Fruit fly (Drosophila melanogaster) whole organism, embryonic: Measurements from ENCODE around the gene CG16772.

Source experiments
- B-H2 ChIP-seq: fragments of 200-800 bp; sonication (Bioruptor generic); optimal IDR thresholded peaks from 2 replicates; lab custom pipeline; 2018; ENCODE audit warnings: missing biosample characterization, mild to moderate bottlenecking, missing genetic modification characterization
- Blimp-1 ChIP-seq: fragments of 200-800 bp; sonication (Bioruptor generic); optimal IDR thresholded peaks from 3 replicates; lab custom pipeline; 2018; ENCODE audit warnings: missing biosample characterization, missing genetic modification characterization, mild to moderate bottlenecking, moderate library complexity, missing genetic modification reagents
- CG10431 ChIP-seq: fragments of 200-800 bp; sonication (Bioruptor generic); optimal IDR thresholded peaks from 3 replicates; lab custom pipeline; 2018; ENCODE audit warnings: missing biosample characterization, mild to moderate bottlenecking, missing genetic modification characterization
- CG10462 ChIP-seq: fragments of 200-800 bp; sonication (Bioruptor generic); optimal IDR thresholded peaks from 2 replicates; lab custom pipeline; 2016; ENCODE audit warnings: missing biosample characterization, missing genetic modification characterization
- CG10979 ChIP-seq: fragments of 200-800 bp; sonication (Bioruptor generic); optimal IDR thresholded peaks from 2 replicates; lab custom pipeline; 2018; ENCODE audit warnings: missing biosample characterization, mild to moderate bottlenecking, missing genetic modification characterization, moderate library complexity
- CG12219 ChIP-seq: fragments of 200-800 bp; sonication (Bioruptor generic); optimal IDR thresholded peaks from 3 replicates; lab custom pipeline; 2018; ENCODE audit warnings: missing biosample characterization, mild to moderate bottlenecking, missing genetic modification characterization
- CG13287 ChIP-seq: fragments of 200-800 bp; sonication (Bioruptor generic); IDR thresholded peaks from 2 replicates; pipeline ENCODE4 v1.3.6; 2022; ENCODE audit warnings: missing biosample characterization, missing genetic modification characterization; ENCODE audit not compliant: partially characterized antibody
- CG13424 ChIP-seq: fragments of 200-800 bp; sonication (Bioruptor generic); optimal IDR thresholded peaks from 2 replicates; lab custom pipeline; 2019; ENCODE audit warnings: missing biosample characterization, mild to moderate bottlenecking, missing genetic modification characterization, moderate library complexity
- CG3163 ChIP-seq: fragments of 200-800 bp; sonication (Bioruptor generic); optimal IDR thresholded peaks from 3 replicates; lab custom pipeline; 2016; ENCODE audit warnings: missing biosample characterization, missing genetic modification characterization
- CG33213 ChIP-seq: fragments of 200-800 bp; sonication (Bioruptor generic); optimal IDR thresholded peaks from 3 replicates; lab custom pipeline; 2016; ENCODE audit warnings: missing biosample characterization, missing genetic modification characterization
- CG42726 ChIP-seq: fragments of 200-800 bp; sonication (Bioruptor generic); IDR thresholded peaks from 2 replicates; pipeline ENCODE4 v1.3.6; 2022; ENCODE audit warnings: missing biosample characterization, missing genetic modification characterization; ENCODE audit not compliant: partially characterized antibody
- CG4820 ChIP-seq: fragments of 200-800 bp; sonication (Bioruptor generic); optimal IDR thresholded peaks from 3 replicates; lab custom pipeline; 2016; ENCODE audit warnings: missing biosample characterization, missing genetic modification characterization
- CG5180 ChIP-seq: fragments of 200-800 bp; sonication (Bioruptor generic); optimal IDR thresholded peaks from 3 replicates; lab custom pipeline; 2017; ENCODE audit warnings: missing biosample characterization, missing genetic modification characterization, mild to moderate bottlenecking, moderate library complexity, missing genetic modification reagents
- CG6175 ChIP-seq: fragments of 200-800 bp; sonication (Bioruptor generic); IDR thresholded peaks from 3 replicates; pipeline ENCODE4 v1.3.6; 2022; ENCODE audit warnings: missing biosample characterization, missing genetic modification characterization
- CG8478 ChIP-seq: fragments of >200 bp; optimal IDR thresholded peaks from 2 replicates; lab custom pipeline; 2018
- CG8765 ChIP-seq: fragments of 200-800 bp; sonication (Bioruptor generic); IDR thresholded peaks from 2 replicates; pipeline ENCODE4 v1.3.6; 2022; ENCODE audit warnings: missing biosample characterization, missing genetic modification characterization
- CG9437 ChIP-seq: fragments of 200-800 bp; sonication (Bioruptor generic); optimal IDR thresholded peaks from 2 replicates; lab custom pipeline; 2018; ENCODE audit warnings: missing biosample characterization, mild to moderate bottlenecking, missing genetic modification characterization
- Drgx ChIP-seq: fragments of 200-800 bp; sonication (Bioruptor generic); IDR thresholded peaks from 2 replicates; pipeline ENCODE4 v1.3.6; 2022; ENCODE audit warnings: missing biosample characterization, missing genetic modification characterization
- ERR ChIP-seq: fragments of 200-800 bp; sonication (Bioruptor generic); optimal IDR thresholded peaks from 2 replicates; lab custom pipeline; 2016; ENCODE audit warnings: missing biosample characterization, missing genetic modification characterization
- Eip74EF ChIP-seq, 2 experiments: fragments of 200-800 bp in 1 of 2; fragments of >200 bp in 1 of 2; sonication (Bioruptor generic) in 1 of 2; optimal IDR thresholded peaks; 2 replicates each; lab custom pipeline; 2017 to 2019; ENCODE audit warnings: missing biosample characterization in 2 of 2, missing genetic modification characterization in 2 of 2, mild to moderate bottlenecking in 1 of 2, moderate library complexity in 1 of 2
- Ets97D ChIP-seq: fragments of 200-800 bp; sonication (Bioruptor generic); optimal IDR thresholded peaks from 3 replicates; lab custom pipeline; 2016; ENCODE audit warnings: missing biosample characterization, missing genetic modification characterization
- HmgD ChIP-seq: fragments of 200-800 bp; sonication (Bioruptor generic); optimal IDR thresholded peaks from 3 replicates; lab custom pipeline; 2016; ENCODE audit warnings: missing biosample characterization, missing genetic modification characterization
- Jarid2 ChIP-seq: fragments of 200-800 bp; sonication (Bioruptor generic); optimal IDR thresholded peaks from 3 replicates; lab custom pipeline; 2017; ENCODE audit warnings: mild to moderate bottlenecking, missing biosample characterization, missing genetic modification reagents, missing genetic modification characterization
- MESR4 ChIP-seq: fragments of 200-800 bp; sonication (Bioruptor generic); optimal IDR thresholded peaks from 2 replicates; lab custom pipeline; 2018; ENCODE audit warnings: missing biosample characterization, mild to moderate bottlenecking, missing genetic modification characterization, moderate library complexity
- MTF-1 ChIP-seq: fragments of 200-800 bp; sonication (Bioruptor generic); optimal IDR thresholded peaks from 2 replicates; lab custom pipeline; 2018; ENCODE audit warnings: missing biosample characterization, mild to moderate bottlenecking, missing genetic modification characterization, borderline replicate concordance
- Pdp1 ChIP-seq, 2 experiments: fragments of 200-800 bp; sonication (Bioruptor generic); optimal IDR thresholded peaks; 3 replicates each; lab custom pipeline; 2016; ENCODE audit warnings: missing biosample characterization in 2 of 2, missing genetic modification characterization in 2 of 2, mild to moderate bottlenecking in 1 of 2, moderate library complexity in 1 of 2
- TFAM ChIP-seq: fragments of 200-800 bp; sonication (Bioruptor generic); optimal IDR thresholded peaks from 2 replicates; lab custom pipeline; 2017; ENCODE audit warnings: missing biosample characterization, missing genetic modification characterization, inconsistent platforms
- Taf1 ChIP-seq: fragments of 200-800 bp; sonication (Bioruptor generic); IDR thresholded peaks from 2 replicates; pipeline ENCODE4 v1.3.6; 2022; ENCODE audit warnings: missing biosample characterization, missing genetic modification characterization
- Trl ChIP-seq, 3 experiments: fragments of >200 bp in 2 of 3; fragments of 200-800 bp in 1 of 3; sonication (Bioruptor generic) in 1 of 3; optimal IDR thresholded peaks; 2 replicates in 1 of 3; 3 replicates in 2 of 3; lab custom pipeline; 2016 to 2017; ENCODE audit warnings: missing biosample characterization in 1 of 3, missing genetic modification characterization in 1 of 3
- abd-A ChIP-seq: fragments of 200-800 bp; sonication (Bioruptor generic); optimal IDR thresholded peaks from 3 replicates; lab custom pipeline; 2019; ENCODE audit warnings: missing biosample characterization, mild to moderate bottlenecking, missing genetic modification characterization, moderate library complexity
- bbx ChIP-seq: fragments of 200-800 bp; sonication (Bioruptor generic); IDR thresholded peaks from 2 replicates; pipeline ENCODE4 v1.3.6; 2022; ENCODE audit warnings: missing biosample characterization, missing genetic modification characterization; ENCODE audit not compliant: partially characterized antibody
- bowl ChIP-seq: fragments of 200-800 bp; sonication (Bioruptor generic); IDR thresholded peaks from 2 replicates; pipeline ENCODE4 v1.3.6; 2022; ENCODE audit warnings: missing biosample characterization, missing genetic modification characterization
- bsh ChIP-seq, 2 experiments: fragments of 200-800 bp; sonication (Bioruptor generic); optimal IDR thresholded peaks; 2 replicates each; lab custom pipeline; 2017 to 2018; ENCODE audit warnings: mild to moderate bottlenecking in 2 of 2, missing biosample characterization in 2 of 2, missing genetic modification characterization in 2 of 2, moderate library complexity in 1 of 2
- chif ChIP-seq, 2 experiments: fragments of 200-800 bp; sonication (Bioruptor generic); optimal IDR thresholded peaks; 3 replicates each; lab custom pipeline; 2016; ENCODE audit warnings: missing biosample characterization in 2 of 2, missing genetic modification characterization in 2 of 2
- chinmo ChIP-seq: fragments of 200-800 bp; sonication (Bioruptor generic); IDR thresholded peaks from 4 replicates; pipeline ENCODE4 v1.3.6; 2022; ENCODE audit warnings: missing biosample characterization, missing genetic modification characterization; ENCODE audit not compliant: partially characterized antibody
- fd64A ChIP-seq: fragments of 200-800 bp; sonication (Bioruptor generic); optimal IDR thresholded peaks from 3 replicates; lab custom pipeline; 2018; ENCODE audit warnings: missing biosample characterization, mild to moderate bottlenecking, missing genetic modification characterization
- gce ChIP-seq: fragments of 200-800 bp; sonication (Bioruptor generic); IDR thresholded peaks from 3 replicates; pipeline ENCODE4 v1.3.6; 2022; ENCODE audit warnings: missing biosample characterization, missing genetic modification characterization
- jumu ChIP-seq: fragments of 200-800 bp; sonication (Bioruptor generic); optimal IDR thresholded peaks from 3 replicates; lab custom pipeline; 2016; ENCODE audit warnings: missing biosample characterization, missing genetic modification characterization
- mld ChIP-seq: fragments of 200-800 bp; sonication (Bioruptor generic); IDR thresholded peaks from 3 replicates; pipeline ENCODE4 v1.3.6; 2022; ENCODE audit warnings: missing biosample characterization, missing genetic modification characterization; ENCODE audit not compliant: partially characterized antibody
- nerfin-1 ChIP-seq: fragments of 200-800 bp; sonication (Bioruptor generic); optimal IDR thresholded peaks from 3 replicates; lab custom pipeline; 2019; ENCODE audit warnings: missing biosample characterization, mild to moderate bottlenecking, missing genetic modification characterization, moderate library complexity
- phol ChIP-seq: fragments of 200-800 bp; sonication (Bioruptor generic); optimal IDR thresholded peaks from 3 replicates; lab custom pipeline; 2018; ENCODE audit warnings: missing biosample characterization, mild to moderate bottlenecking, missing genetic modification characterization, moderate library complexity
- pzg ChIP-seq: fragments of 200-800 bp; sonication (Bioruptor generic); optimal IDR thresholded peaks from 3 replicates; lab custom pipeline; 2018; ENCODE audit warnings: missing biosample characterization, mild to moderate bottlenecking, missing genetic modification characterization, moderate library complexity
- salm ChIP-seq: fragments of 200-800 bp; sonication (Bioruptor generic); optimal IDR thresholded peaks from 2 replicates; lab custom pipeline; 2018; ENCODE audit warnings: missing biosample characterization, mild to moderate bottlenecking, missing genetic modification characterization
- scrt ChIP-seq: fragments of 200-800 bp; sonication (Bioruptor generic); optimal IDR thresholded peaks from 2 replicates; lab custom pipeline; 2018; ENCODE audit warnings: missing biosample characterization, mild to moderate bottlenecking, missing genetic modification characterization, moderate library complexity
- sim ChIP-seq: fragments of 200-800 bp; sonication (Bioruptor generic); IDR thresholded peaks from 2 replicates; pipeline ENCODE4 v1.3.6; 2022; ENCODE audit warnings: missing biosample characterization, missing genetic modification characterization
- toy ChIP-seq: fragments of 200-800 bp; sonication (Bioruptor generic); IDR thresholded peaks from 2 replicates; pipeline ENCODE4 v1.3.6; 2022; ENCODE audit warnings: missing biosample characterization, missing genetic modification characterization
- unc-4 ChIP-seq: fragments of 200-800 bp; sonication (Bioruptor generic); IDR thresholded peaks from 2 replicates; pipeline ENCODE4 v1.3.6; 2022; ENCODE audit warnings: missing biosample characterization, missing genetic modification characterization; ENCODE audit not compliant: partially characterized antibody

CG16772 gene

dm6 chr2L:19916982-19917381 lies 45.5 kb upstream of the CG16772 start:
- TF ChIP-seq bsh (GFP tag; optimal IDR thresholded peaks at IDR 0.05; lab: Kevin White, UChicago) (no peak), Trl (optimal IDR thresholded peaks at IDR 0.05; lab: Kevin White, UChicago) (peak; percentile 47 to 54), Trl (GFP tag; optimal IDR thresholded peaks at IDR 0.05; lab: Kevin White, UChicago) (no peak), Ets97D (GFP tag; lab: Kevin White, UChicago) (no peak), salm (no peak), CG33213 (GFP tag; lab: Kevin White, UChicago) (no peak), bbx (no peak), jumu (no peak), phol (tag; lab: Kevin White, UChicago) (no peak), chinmo (0 out of 4 replicates have a peak, but pooled peaks have one; percentile 54), CG9437 (no peak), CG5180 (GFP tag; lab: Kevin White, UChicago) (peak; percentile 68), nerfin-1 (tag; lab: Kevin White, UChicago) (peak; percentile 6), CG4820 (GFP tag; lab: Kevin White, UChicago) (no peak), CG13287 (GFP tag; lab: Robert Waterston, UW) (0 out of 2 replicates have a peak, but pooled peaks have one; percentile 12), ERR (GFP tag; lab: Kevin White, UChicago) (no peak), CG8478 (lab: Kevin White, UChicago) (no peak), CG6175 (no peak), gce (GFP tag; lab: Robert Waterston, UW) (no peak), scrt (peak; percentile 89), unc-4 (GFP tag; lab: Robert Waterston, UW) (0 out of 2 replicates have a peak, but pooled peaks have one; percentile 13), Drgx (GFP tag; lab: Robert Waterston, UW) (no peak), toy (GFP tag; lab: Robert Waterston, UW) (no peak), CG8765 (GFP tag; lab: Robert Waterston, UW) (no peak), pzg (GFP tag; lab: Kevin White, UChicago) (no peak), MESR4 (GFP tag; lab: Kevin White, UChicago) (no peak), Taf1 (GFP tag; lab: Robert Waterston, UW) (no peak), CG3163 (GFP tag; lab: Kevin White, UChicago) (peak; percentile 83)

dm6 chr2L:19917860-19918259 lies 44.6 kb upstream of the CG16772 start:
- TF ChIP-seq CG10431 (no peak), chif (GFP tag; optimal IDR thresholded peaks at IDR 0.05; lab: Kevin White, UChicago) (no peak), CG13424 (tag; lab: Kevin White, UChicago) (no peak), CG10979 (tag; lab: Kevin White, UChicago) (no peak), CG12219 (GFP tag; lab: Kevin White, UChicago) (no peak), abd-A (tag; lab: Kevin White, UChicago) (no peak), CG5180 (GFP tag; lab: Kevin White, UChicago) (peak; percentile 89), chinmo (0 out of 4 replicates have a peak, but pooled peaks have one; percentile 12), fd64A (GFP tag; lab: Kevin White, UChicago) (no peak), MTF-1 (GFP tag; lab: Kevin White, UChicago) (peak; percentile 60), bowl (GFP tag; lab: Robert Waterston, UW) (no peak), Trl (optimal IDR thresholded peaks at IDR 0.05; lab: Kevin White, UChicago) (peak; percentile 10 to 59), Trl (GFP tag; optimal IDR thresholded peaks at IDR 0.05; lab: Kevin White, UChicago) (no peak), sim (GFP tag; lab: Robert Waterston, UW) (no peak), Jarid2 (GFP tag; lab: Kevin White, UChicago) (peak; percentile 13), CG3163 (GFP tag; lab: Kevin White, UChicago) (peak; percentile 90), Blimp-1 (GFP tag; lab: Kevin White, UChicago) (peak; percentile 53), Pdp1 (GFP tag; optimal IDR thresholded peaks at IDR 0.05; lab: Kevin White, UChicago) (no peak), CG10462 (GFP tag; lab: Kevin White, UChicago) (no peak), Eip74EF (GFP tag; optimal IDR thresholded peaks at IDR 0.05; lab: Kevin White, UChicago) (no peak), CG42726 (GFP tag; lab: Robert Waterston, UW) (no peak), B-H2 (GFP tag; lab: Kevin White, UChicago) (no peak), mld (no peak), HmgD (GFP tag; lab: Kevin White, UChicago) (no peak), TFAM (no peak)
